Worm (Caenorhabditis elegans) whole organism, L2 larva: Measurements from ENCODE around the gene F40H3.2.

Source experiments
- F13H6.1 ChIP-seq: sonication (generic microtip); optimal IDR thresholded peaks from 2 replicates; lab custom pipeline; 2016; ENCODE audit warnings: missing genetic modification characterization, missing compliant biosample characterization
- R02D3.7 ChIP-seq: fragments of 150-350 bp; optimal IDR thresholded peaks from 2 replicates; lab custom pipeline; 2014; ENCODE audit warnings: missing biosample characterization, missing genetic modification characterization
- alr-1 ChIP-seq: fragments of 150-350 bp; optimal IDR thresholded peaks from 2 replicates; lab custom pipeline; 2014; ENCODE audit warnings: missing biosample characterization, missing genetic modification characterization
- ama-1 ChIP-seq: fragments of 150-350 bp; optimal IDR thresholded peaks from 2 replicates; lab custom pipeline; 2018; ENCODE audit warnings: inconsistent platforms
- elt-1 ChIP-seq: fragments of 150-350 bp; optimal IDR thresholded peaks from 2 replicates; lab custom pipeline; 2014; ENCODE audit warnings: missing biosample characterization, missing genetic modification characterization
- lsy-2 ChIP-seq, 2 experiments: fragments of 150-350 bp in 1 of 2; sonication (generic microtip) in 1 of 2; optimal IDR thresholded peaks; 2 replicates each; lab custom pipeline; 2014 to 2017; ENCODE audit warnings: missing biosample characterization in 2 of 2, missing genetic modification characterization in 2 of 2
- nhr-6 ChIP-seq: fragments of 150-350 bp; optimal IDR thresholded peaks from 2 replicates; lab custom pipeline; 2014; ENCODE audit warnings: missing biosample characterization, missing genetic modification characterization
- nhr-77 ChIP-seq: fragments of 150-350 bp; optimal IDR thresholded peaks from 2 replicates; lab custom pipeline; 2014; ENCODE audit warnings: missing biosample characterization, missing genetic modification characterization
- sem-4 ChIP-seq: fragments of 150-350 bp; optimal IDR thresholded peaks from 2 replicates; lab custom pipeline; 2014; ENCODE audit warnings: missing biosample characterization, missing genetic modification reagents, missing genetic modification characterization
- snpc-4 ChIP-seq: fragments of 150-350 bp; optimal IDR thresholded peaks from 2 replicates; lab custom pipeline; 2014; ENCODE audit warnings: missing biosample characterization, missing genetic modification characterization
- unc-39 ChIP-seq: fragments of 150-350 bp; optimal IDR thresholded peaks from 2 replicates; lab custom pipeline; 2014; ENCODE audit warnings: missing biosample characterization, missing genetic modification characterization
- zag-1 ChIP-seq: fragments of 150-350 bp; optimal IDR thresholded peaks from 2 replicates; lab custom pipeline; 2014; ENCODE audit warnings: missing biosample characterization, missing genetic modification characterization
- ztf-11 ChIP-seq: sonication (generic microtip); optimal IDR thresholded peaks from 2 replicates; lab custom pipeline; 2017; ENCODE audit warnings: missing biosample characterization, missing genetic modification characterization

- no peak for TF ChIP-seq snpc-4 (tag; lab: Kevin White, UChicago)
- no peak for TF ChIP-seq sem-4 (tag; lab: Kevin White, UChicago)
- TF ChIP-seq elt-1: no peak
- no peak for TF ChIP-seq ama-1 (lab: Kevin White, UChicago)
- TF ChIP-seq nhr-6: no peak
- TF ChIP-seq nhr-77 (tag; lab: Kevin White, UChicago): no peak
- TF ChIP-seq zag-1 (tag; lab: Kevin White, UChicago): no peak
- TF ChIP-seq lsy-2 (tag; optimal IDR thresholded peaks at IDR 0.05; lab: Kevin White, UChicago): no peak
- no peak for TF ChIP-seq unc-39 (tag; lab: Kevin White, UChicago)
- TF ChIP-seq F13H6.1 (tag; lab: Kevin White, UChicago): no peak
- TF ChIP-seq alr-1 (tag; lab: Kevin White, UChicago): no peak
- no peak for TF ChIP-seq R02D3.7
- TF ChIP-seq ztf-11 (tag; lab: Kevin White, UChicago): no peak
Measured at ce11 chrII:6202910-6203309, 29.5 kb downstream of the F40H3.2 start, which contains the start of gene C30B5.17.
